Fruit fly (Drosophila melanogaster) whole organism, larva: ENCODE measurements around the gene CG10405.

ENCODE experiments used
- noc ChIP-seq: fragments of 200-800 bp; sonication (Bioruptor generic); optimal IDR thresholded peaks from 3 replicates; lab custom pipeline; 2019; ENCODE audit warnings: missing biosample characterization, mild to moderate bottlenecking, missing genetic modification characterization, moderate library complexity

The CG10405 gene

DNA sequence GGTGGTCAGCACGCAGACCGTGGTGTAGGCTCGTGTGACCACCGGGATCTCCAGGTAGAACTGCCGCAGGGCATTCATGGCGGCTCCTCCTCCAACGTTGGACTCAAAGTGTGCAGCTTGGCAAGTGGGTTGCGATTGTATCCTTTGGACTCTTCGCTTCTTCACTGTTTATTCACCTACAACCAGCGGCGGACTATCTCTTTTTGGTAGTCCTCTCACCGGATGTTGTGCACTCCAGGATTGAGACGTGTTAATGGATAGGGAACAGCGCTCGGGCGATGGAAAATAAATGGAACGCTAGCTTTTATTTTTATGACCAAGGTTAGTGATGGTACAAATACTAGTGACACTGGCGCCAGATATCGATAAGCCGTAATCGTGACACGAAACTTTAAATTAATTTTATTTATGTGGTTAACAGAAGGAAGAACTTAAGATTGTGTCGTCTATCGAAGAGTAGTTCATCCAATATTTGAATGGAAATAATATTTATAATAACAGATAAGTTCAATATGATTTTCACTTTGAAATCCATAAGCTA is 29.7 kb downstream of the CG10405 start, which contains the start of gene Der-2:
Gene Der-2, minus strand, starts transcription at position 347 of the 541 bp plus-strand sequence.
- TF ChIP-seq noc (tag; lab: Kevin White, UChicago) = no peak

DNA sequence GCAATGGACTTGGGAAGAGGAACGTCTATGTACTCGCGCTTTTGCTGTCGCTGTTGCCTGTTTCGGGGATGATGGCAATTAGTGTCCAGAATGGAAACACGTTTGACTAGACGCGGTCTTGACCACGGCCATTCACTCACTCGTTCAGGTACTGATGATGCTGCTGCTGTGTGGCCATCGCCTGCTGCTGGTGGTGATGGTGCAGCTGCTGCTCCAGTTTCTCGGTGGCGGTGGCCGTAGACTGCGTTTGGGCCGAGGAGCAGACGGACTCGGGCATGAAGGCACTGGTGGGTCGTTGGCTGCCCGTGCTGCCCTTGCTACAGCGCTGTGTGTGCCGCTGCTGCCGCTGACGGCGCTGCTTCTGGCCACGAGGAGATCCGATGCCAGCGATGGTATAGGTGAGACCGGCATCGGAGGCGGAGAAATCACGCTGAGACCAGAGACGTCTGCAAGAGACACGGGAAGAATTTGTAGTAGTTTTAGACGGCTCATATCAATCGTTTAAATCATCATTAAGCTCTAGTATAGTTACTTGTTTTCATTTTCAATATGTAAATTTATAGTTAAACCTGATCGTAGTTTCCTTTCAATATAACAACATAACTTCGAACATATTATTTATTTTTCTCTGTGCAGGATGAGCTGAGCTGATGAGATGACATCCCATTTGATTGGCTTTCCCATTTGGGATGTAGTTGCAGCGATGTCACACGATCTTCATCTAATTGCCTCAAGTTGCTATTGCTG is 31.4 kb downstream of the CG10405 start:
- TF ChIP-seq noc (tag; lab: Kevin White, UChicago) = no peak

DNA sequence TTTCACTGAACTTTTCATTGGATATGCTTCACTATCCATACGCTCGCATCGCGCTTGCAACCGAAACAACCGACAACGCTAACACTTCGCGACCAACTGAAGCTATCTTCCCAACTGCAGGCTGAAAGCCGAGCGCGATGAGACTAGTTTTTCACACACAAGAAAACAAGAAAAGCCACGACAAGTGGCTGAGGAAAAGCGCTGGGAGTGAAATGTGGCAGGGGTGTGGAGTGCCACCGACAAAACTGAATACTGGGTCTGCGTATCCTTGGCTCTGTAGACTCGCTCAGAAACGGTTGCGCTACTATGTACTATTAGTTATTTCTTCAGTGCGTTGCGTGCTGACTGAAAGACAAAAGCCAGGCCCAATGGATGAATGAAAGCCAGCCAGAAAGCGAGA is 41.0 kb downstream of the CG10405 start, which contains the start of gene Cad89D:
Gene Cad89D, minus strand, starts transcription at position 101 of the 400 bp plus-strand sequence.
- no peak for TF ChIP-seq noc (tag; lab: Kevin White, UChicago)

DNA sequence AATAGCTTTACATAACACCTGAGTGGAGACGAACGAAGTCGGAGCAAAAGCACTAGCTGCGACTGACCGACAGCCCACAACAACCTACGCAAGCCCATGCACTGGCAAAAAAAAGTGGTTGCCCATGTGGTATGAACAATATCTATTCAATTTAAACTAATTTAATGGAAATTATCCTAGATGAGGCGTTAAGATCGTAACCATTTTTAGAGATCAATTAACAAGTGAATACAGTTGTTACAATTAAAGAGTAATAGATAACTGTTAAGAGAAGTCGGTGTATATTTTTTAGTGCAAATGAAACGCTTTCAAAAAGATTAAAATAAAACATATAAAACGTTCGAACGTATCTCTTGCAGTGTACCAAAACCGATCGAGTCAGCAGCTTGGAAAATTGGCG is 41.9 kb downstream of the CG10405 start:
- no peak for TF ChIP-seq noc (tag; lab: Kevin White, UChicago)

DNA sequence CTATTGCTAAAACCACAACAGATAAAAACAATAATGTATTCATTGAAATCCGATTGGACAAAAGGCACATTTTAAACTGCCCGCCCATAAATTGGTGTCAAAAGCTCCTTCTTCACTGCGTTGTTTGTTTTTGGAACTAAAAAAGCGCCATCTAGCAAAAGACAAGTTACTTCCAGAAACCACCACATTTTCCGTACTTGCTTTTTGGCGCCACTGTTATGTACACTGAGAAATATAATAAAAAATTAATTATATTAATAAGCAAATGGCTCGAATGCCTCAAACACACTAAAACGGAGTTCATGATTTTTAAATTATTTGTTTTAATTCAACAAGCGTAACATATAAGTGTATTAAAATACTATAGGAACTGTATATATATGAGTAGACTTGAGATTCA is 43.1 kb downstream of the CG10405 start:
- TF ChIP-seq noc (tag; lab: Kevin White, UChicago) = no peak

DNA sequence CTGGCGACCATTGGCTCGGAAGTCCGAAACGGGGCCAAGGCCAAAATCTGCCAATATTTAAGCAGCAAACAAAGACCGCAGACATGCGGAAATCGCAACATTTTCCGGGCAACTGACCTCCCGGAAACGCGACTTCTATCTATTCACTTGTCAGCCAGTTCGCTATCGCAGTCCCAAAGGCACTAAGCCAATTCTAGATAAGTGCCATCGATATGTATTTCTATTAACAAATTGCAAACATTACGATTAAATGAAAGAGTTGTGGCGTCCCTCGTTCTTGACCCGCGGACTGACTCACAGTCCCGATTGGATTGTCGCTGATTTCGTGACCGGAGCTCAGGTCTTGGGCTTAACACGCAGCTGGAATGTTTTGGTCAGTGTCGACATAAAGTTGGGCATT is 44.6 kb downstream of the CG10405 start, which contains the start of gene Gr89a:
Gene Gr89a, minus strand, starts transcription at position 101 of the 400 bp plus-strand sequence.
- TF ChIP-seq noc (tag; lab: Kevin White, UChicago) = no peak

DNA sequence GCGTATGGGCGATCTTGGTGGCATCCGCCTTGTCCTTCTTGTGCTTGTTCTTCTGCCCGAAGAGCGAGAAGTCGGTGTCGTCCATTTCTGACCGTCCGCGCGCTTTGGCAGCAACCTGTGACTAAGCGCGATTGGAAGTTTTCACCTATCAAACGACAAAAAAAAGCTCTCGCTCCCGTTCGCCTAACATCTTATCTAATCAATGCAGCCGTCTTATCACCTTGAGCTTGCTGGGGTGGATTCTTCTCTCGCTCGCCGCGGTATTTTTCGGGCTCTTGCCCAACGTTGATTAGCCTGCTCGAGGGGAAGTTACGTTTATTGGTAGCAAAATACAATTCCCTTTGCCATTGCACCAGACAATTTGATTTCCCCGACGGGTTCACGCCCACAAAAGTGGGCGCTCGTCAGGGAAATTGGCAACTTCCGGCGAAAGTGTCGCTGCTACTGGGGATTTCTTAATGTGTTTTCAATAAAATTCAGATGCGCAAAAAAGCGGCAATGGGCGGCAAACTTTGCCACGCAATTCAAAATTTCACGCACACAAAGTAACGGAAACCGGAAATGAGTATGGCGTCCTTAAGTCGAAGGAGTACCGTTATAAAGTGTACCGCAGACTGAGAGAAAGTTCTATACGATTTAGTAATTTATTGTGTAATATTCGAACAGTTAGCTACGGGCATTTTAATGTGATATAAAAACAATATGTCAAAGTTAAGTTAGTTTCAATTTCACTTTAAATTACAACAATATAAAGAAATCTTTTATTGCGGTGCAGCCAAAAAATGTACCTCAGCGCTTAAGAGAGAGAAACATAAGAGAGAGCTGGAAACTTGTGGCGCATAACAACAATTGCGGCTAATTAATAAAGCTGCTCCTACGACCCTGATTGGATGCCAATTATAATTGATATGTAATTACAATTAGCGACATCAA is 46.9 kb downstream of the CG10405 start, which contains the start of gene Decay:
Gene Decay, minus strand, starts transcription at position 132 of the 933 bp plus-strand sequence.
- no peak for TF ChIP-seq noc (tag; lab: Kevin White, UChicago)

DNA sequence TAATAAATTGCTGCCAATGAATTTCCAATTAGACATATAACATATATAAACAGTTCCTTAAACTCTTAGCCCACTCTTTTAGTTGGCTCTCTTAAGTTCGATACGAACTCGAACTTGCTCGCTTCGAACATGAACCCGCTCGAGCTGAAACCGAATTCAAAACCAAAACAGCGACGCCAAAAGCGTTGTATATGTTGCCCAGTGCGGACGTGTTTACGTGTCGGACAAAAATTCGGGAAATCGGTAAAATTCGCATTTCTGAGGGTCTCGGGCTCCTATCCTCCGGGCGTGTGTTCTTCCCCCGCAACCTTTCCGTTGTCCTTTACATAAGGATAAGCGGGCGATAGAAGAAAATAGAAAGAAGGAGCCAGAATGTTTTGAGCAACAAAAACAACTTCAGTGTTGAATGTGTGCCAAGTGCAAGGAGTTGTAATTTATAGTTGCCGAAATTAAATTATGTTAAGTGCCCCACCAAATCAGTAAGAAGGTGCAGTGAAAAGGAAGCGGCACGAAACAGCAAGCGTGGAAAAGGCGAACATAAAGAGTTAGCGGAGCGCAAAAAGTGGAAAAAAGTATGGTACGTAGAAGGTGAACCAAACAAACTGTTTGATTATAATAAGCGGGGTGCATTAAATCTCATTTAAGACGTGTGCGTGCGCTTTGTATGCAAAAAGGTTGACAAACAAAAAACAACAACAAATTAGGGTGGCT is 48.5 kb downstream of the CG10405 start, which contains the start of gene CG42342:
Gene CG42342, plus strand, starts transcription at position 176 of the 711 bp plus-strand sequence.
- TF ChIP-seq noc (tag; lab: Kevin White, UChicago) = no peak

DNA sequence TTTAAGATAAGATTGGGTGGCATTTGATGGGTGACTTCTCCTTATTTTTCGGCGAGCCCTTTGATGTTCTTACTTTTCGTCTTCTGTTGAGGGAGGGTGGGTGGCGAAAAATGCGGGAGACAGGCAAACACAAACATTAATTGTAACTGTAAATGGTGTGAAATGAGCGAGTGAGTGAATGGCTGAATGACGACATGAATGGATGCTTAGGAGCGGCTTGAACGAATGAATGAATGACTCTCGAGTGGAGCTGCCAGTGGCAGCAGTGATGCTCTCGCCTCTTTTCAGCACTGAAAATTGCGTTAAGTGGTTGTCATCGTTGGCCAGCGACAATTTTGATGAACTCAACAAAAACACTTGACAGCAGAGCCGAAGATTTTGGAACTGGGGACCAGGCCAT is 50.2 kb downstream of the CG10405 start:
- no peak for TF ChIP-seq noc (tag; lab: Kevin White, UChicago)
